Fruit fly (Drosophila melanogaster) whole organism, wandering third instar larva: ENCODE measurements around the gene CG11168.
A peak's percentile ranks its signal among the peaks of the same experiment; 100 is the strongest.

Experiments
- Abd-B ChIP-seq: fragments of >200 bp; optimal IDR thresholded peaks from 2 replicates; lab custom pipeline; 2017; ENCODE audit warnings: missing biosample characterization, missing genetic modification characterization
- CG32264 ChIP-seq: fragments of 200-800 bp; sonication (Bioruptor generic); optimal IDR thresholded peaks from 2 replicates; lab custom pipeline; 2016; ENCODE audit warnings: missing biosample characterization, missing genetic modification characterization
- CG9705 ChIP-seq: fragments of 200-800 bp; sonication (Bioruptor generic); optimal IDR thresholded peaks from 2 replicates; lab custom pipeline; 2018; ENCODE audit warnings: missing biosample characterization, mild to moderate bottlenecking, missing genetic modification characterization
- CrebA ChIP-seq: fragments of 200-800 bp; sonication (Bioruptor generic); optimal IDR thresholded peaks from 2 replicates; lab custom pipeline; 2016; ENCODE audit warnings: missing biosample characterization, mild to moderate bottlenecking, missing genetic modification characterization, borderline replicate concordance
- Dfd ChIP-seq: fragments of >200 bp; optimal IDR thresholded peaks from 2 replicates; lab custom pipeline; 2017; ENCODE audit warnings: missing biosample characterization, missing genetic modification characterization
- Dif ChIP-seq: fragments of 200-275, 200-300 bp; sonication (Bioruptor generic); optimal IDR thresholded peaks from 2 replicates; lab custom pipeline; 2018; ENCODE audit warnings: missing biosample characterization, missing genetic modification characterization; ENCODE audit not compliant: partially characterized antibody
- HLH106 ChIP-seq: fragments of 200-800 bp; optimal IDR thresholded peaks from 3 replicates; lab custom pipeline; 2019; ENCODE audit warnings: missing biosample characterization, mild to moderate bottlenecking, missing genetic modification characterization, moderate library complexity
- Hr78 ChIP-seq: fragments of >200 bp; optimal IDR thresholded peaks from 2 replicates; lab custom pipeline; 2017; ENCODE audit warnings: missing biosample characterization, missing genetic modification characterization
- Hr83 ChIP-seq: fragments of 200-300 bp; sonication (Bioruptor generic); optimal IDR thresholded peaks from 2 replicates; lab custom pipeline; 2016; ENCODE audit warnings: missing biosample characterization, mild to moderate bottlenecking, missing genetic modification characterization, moderate library complexity; ENCODE audit not compliant: poor library complexity, severe bottlenecking
- Jra ChIP-seq: sonication (Bioruptor generic); optimal IDR thresholded peaks from 2 replicates; lab custom pipeline; 2016; ENCODE audit warnings: missing biosample characterization, missing genetic modification characterization
- Mio ChIP-seq: sonication (Bioruptor generic); optimal IDR thresholded peaks from 2 replicates; lab custom pipeline; 2016; ENCODE audit warnings: missing biosample characterization, missing genetic modification characterization
- Myc ChIP-seq: fragments of >200 bp; optimal IDR thresholded peaks from 2 replicates; lab custom pipeline; 2017
- N ChIP-seq: fragments of >200 bp; optimal IDR thresholded peaks from 2 replicates; lab custom pipeline; 2018; ENCODE audit warnings: missing biosample characterization, missing external identifiers, missing genetic modification characterization
- OdsH ChIP-seq: fragments of 200-800 bp; sonication (Bioruptor generic); optimal IDR thresholded peaks from 2 replicates; lab custom pipeline; 2016; ENCODE audit warnings: missing biosample characterization, mild to moderate bottlenecking, missing genetic modification characterization
- Rel ChIP-seq, 2 experiments: fragments of 200-800 bp; sonication (Bioruptor generic) in 1 of 2; optimal IDR thresholded peaks; 2 replicates in 1 of 2; 3 replicates in 1 of 2; lab custom pipeline; 2016 to 2019; ENCODE audit warnings: mild to moderate bottlenecking in 2 of 2, missing biosample characterization in 2 of 2, missing genetic modification characterization in 2 of 2, moderate library complexity in 1 of 2
- Sp1 ChIP-seq: fragments of 200-800 bp; sonication (Bioruptor generic); optimal IDR thresholded peaks from 3 replicates; lab custom pipeline; 2019; ENCODE audit warnings: missing biosample characterization, mild to moderate bottlenecking, missing genetic modification characterization, moderate library complexity
- Vsx2 ChIP-seq: fragments of 200-300, 225-300 bp; sonication (Bioruptor generic); optimal IDR thresholded peaks from 2 replicates; lab custom pipeline; 2018; ENCODE audit warnings: missing biosample characterization, missing genetic modification characterization; ENCODE audit not compliant: partially characterized antibody
- br ChIP-seq: fragments of 200-800 bp; sonication (Bioruptor generic); optimal IDR thresholded peaks from 2 replicates; lab custom pipeline; 2016; ENCODE audit warnings: missing biosample characterization, missing genetic modification characterization
- brk ChIP-seq: fragments of 200-800 bp; sonication (Bioruptor generic); optimal IDR thresholded peaks from 2 replicates; lab custom pipeline; 2016; ENCODE audit warnings: missing biosample characterization, mild to moderate bottlenecking, missing genetic modification characterization
- dl ChIP-seq, 2 experiments: fragments of 175-275, 200-275 bp in 1 of 2; fragments of 200-275 bp in 1 of 2; sonication (Bioruptor generic); optimal IDR thresholded peaks; lab custom pipeline; 2018; ENCODE audit warnings: mild to moderate bottlenecking in 2 of 2, missing biosample characterization in 2 of 2, missing genetic modification characterization in 2 of 2, moderate library complexity in 2 of 2; ENCODE audit not compliant: partially characterized antibody in 2 of 2, insufficient read depth in 1 of 2
- dmrt93B ChIP-seq: fragments of 200-800 bp; sonication (Bioruptor generic); optimal IDR thresholded peaks from 2 replicates; lab custom pipeline; 2018; ENCODE audit warnings: missing biosample characterization, mild to moderate bottlenecking, missing genetic modification characterization
- dsf ChIP-seq: sonication (Bioruptor generic); optimal IDR thresholded peaks from 2 replicates; lab custom pipeline; 2016; ENCODE audit warnings: missing biosample characterization, missing genetic modification characterization, borderline replicate concordance
- h ChIP-seq: fragments of 200-800 bp; sonication (Bioruptor generic); optimal IDR thresholded peaks from 3 replicates; lab custom pipeline; 2016; ENCODE audit warnings: missing biosample characterization, mild to moderate bottlenecking, missing genetic modification characterization
- jim ChIP-seq: fragments of 175-275, 200-325 bp; sonication (Bioruptor generic); optimal IDR thresholded peaks from 2 replicates; lab custom pipeline; 2016; ENCODE audit warnings: missing biosample characterization, mild to moderate bottlenecking, missing genetic modification characterization
- lola ChIP-seq: fragments of >200 bp; optimal IDR thresholded peaks from 2 replicates; lab custom pipeline; 2017; ENCODE audit warnings: missing biosample characterization, missing genetic modification characterization
- pan ChIP-seq: fragments of >200 bp; optimal IDR thresholded peaks from 2 replicates; lab custom pipeline; 2017
- psq ChIP-seq: fragments of 200-800 bp; sonication (Bioruptor generic); optimal IDR thresholded peaks from 3 replicates; lab custom pipeline; 2017; ENCODE audit warnings: missing biosample characterization, mild to moderate bottlenecking, missing genetic modification characterization, moderate library complexity
- rgr ChIP-seq: fragments of 200-800 bp; sonication (Bioruptor generic); optimal IDR thresholded peaks from 3 replicates; lab custom pipeline; 2016; ENCODE audit warnings: missing biosample characterization, mild to moderate bottlenecking, missing genetic modification characterization
- sage ChIP-seq: fragments of 200-800 bp; sonication (Bioruptor generic); optimal IDR thresholded peaks from 2 replicates; lab custom pipeline; 2016; ENCODE audit warnings: missing biosample characterization, mild to moderate bottlenecking, missing genetic modification characterization
- tai ChIP-seq: sonication (Bioruptor generic); optimal IDR thresholded peaks from 2 replicates; lab custom pipeline; 2016; ENCODE audit warnings: missing biosample characterization, missing genetic modification characterization
- usp ChIP-seq: fragments of >200 bp; optimal IDR thresholded peaks from 2 replicates; lab custom pipeline; 2017; ENCODE audit warnings: missing biosample characterization, missing genetic modification characterization
- woc ChIP-seq: sonication (Bioruptor generic); optimal IDR thresholded peaks from 2 replicates; lab custom pipeline; 2016; ENCODE audit warnings: missing biosample characterization, mild to moderate bottlenecking, missing genetic modification characterization

CG11168 gene

dm6 chr3R:24922270-24922669 lies 4.4 kb downstream of the CG11168 start, which contains the start of gene Mink:
Gene Mink, plus strand, starts transcription at chr3R:24922473.
- TF ChIP-seq OdsH (GFP tag; lab: Kevin White, UChicago), result no peak
- TF ChIP-seq br (GFP tag; lab: Kevin White, UChicago), result no peak
- no peak for TF ChIP-seq usp (GFP tag; lab: Kevin White, UChicago)
- TF ChIP-seq CG32264 (GFP tag; lab: Kevin White, UChicago), result no peak
- TF ChIP-seq psq (GFP tag; lab: Kevin White, UChicago), result no peak
- no peak for TF ChIP-seq Rel (GFP tag; optimal IDR thresholded peaks at IDR 0.05; lab: Kevin White, UChicago)
- TF ChIP-seq Rel (tag; optimal IDR thresholded peaks at IDR 0.05; lab: Kevin White, UChicago), result no peak
- no peak for TF ChIP-seq dmrt93B (GFP tag; lab: Kevin White, UChicago)
- no peak for TF ChIP-seq HLH106 (tag; lab: Kevin White, UChicago)
- TF ChIP-seq Abd-B, result no peak
- no peak for TF ChIP-seq Dif (GFP tag; lab: Kevin White, UChicago)
- TF ChIP-seq Hr78 (GFP tag; lab: Kevin White, UChicago), result no peak
- no peak for TF ChIP-seq Dfd (GFP tag; lab: Kevin White, UChicago)
- TF ChIP-seq CrebA (GFP tag; lab: Kevin White, UChicago), result no peak
- no peak for TF ChIP-seq h (GFP tag; lab: Kevin White, UChicago)
- no peak for TF ChIP-seq jim (GFP tag; lab: Kevin White, UChicago)
- no peak for TF ChIP-seq Mio
- no peak for TF ChIP-seq Myc
- TF ChIP-seq Hr83 (GFP tag; lab: Kevin White, UChicago), result no peak
- no peak for TF ChIP-seq CG9705 (GFP tag; lab: Kevin White, UChicago)
- TF ChIP-seq woc (GFP tag; lab: Kevin White, UChicago), result no peak

- TF ChIP-seq Hr83 (GFP tag; lab: Kevin White, UChicago), result no peak
- no peak for TF ChIP-seq Abd-B
- TF ChIP-seq Jra (GFP tag; lab: Kevin White, UChicago), result no peak
- no peak for TF ChIP-seq Dfd (GFP tag; lab: Kevin White, UChicago)
These were observed 7.0 kb downstream of the CG11168 start, which contains the start of gene Trf4-2 for dm6 chr3R:24924916-24925315. Gene Trf4-2, plus strand, starts transcription at chr3R:24925216.

- TF ChIP-seq Vsx2 (GFP tag; lab: Kevin White, UChicago) (peak; percentile 92), rgr (GFP tag; lab: Kevin White, UChicago) (no peak), Myc (peak; percentile 43), OdsH (GFP tag; lab: Kevin White, UChicago) (no peak)
- TF ChIP-seq, all 38 proteins: peak for 2
These were observed 8.9 kb downstream of the CG11168 start for dm6 chr3R:24926752-24927320.

dm6 chr3R:24931856-24932255 lies 13.9 kb downstream of the CG11168 start, which contains the start of gene CG11771:
Gene CG11771, plus strand, starts transcription at chr3R:24932010.
- TF ChIP-seq tai (no peak), Abd-B (no peak), Dif (GFP tag; lab: Kevin White, UChicago) (no peak), dsf (GFP tag; lab: Kevin White, UChicago) (no peak), sage (GFP tag; lab: Kevin White, UChicago) (no peak), Sp1 (GFP tag; lab: Kevin White, UChicago) (no peak), OdsH (GFP tag; lab: Kevin White, UChicago) (no peak), dmrt93B (GFP tag; lab: Kevin White, UChicago) (no peak), CG32264 (GFP tag; lab: Kevin White, UChicago) (no peak), brk (GFP tag; lab: Kevin White, UChicago) (no peak), psq (GFP tag; lab: Kevin White, UChicago) (no peak), h (GFP tag; lab: Kevin White, UChicago) (no peak), Dfd (GFP tag; lab: Kevin White, UChicago) (no peak), pan (lab: Kevin White, UChicago) (no peak)
- TF ChIP-seq, all 38 proteins: peak for 0

- TF ChIP-seq Abd-B (no peak), HLH106 (tag; lab: Kevin White, UChicago) (no peak), lola (GFP tag; lab: Kevin White, UChicago) (no peak), brk (GFP tag; lab: Kevin White, UChicago) (no peak), dl (GFP tag; optimal IDR thresholded peaks at IDR 0.05; lab: Kevin White, UChicago; ENCODE audit: insufficient read depth in 1 of 2, partially characterized antibody in 2 of 2) (no peak), N (GFP tag; lab: Kevin White, UChicago) (no peak)
These were observed 16.6 kb downstream of the CG11168 start for dm6 chr3R:24934542-24934941.
